Worm (Caenorhabditis elegans) whole organism, mixed stage, embryonic: Measurements from ENCODE around the gene F41B5.1.
"Not testable (repeated sequence)": the region's sequence is repeated elsewhere in the genome, so short reads cannot be mapped to it uniquely, and the experiment has no call there.

Source experiments
- M03D4.4 ChIP-seq: sonication (generic microtip); optimal IDR thresholded peaks from 2 replicates; lab custom pipeline; 2017; ENCODE audit warnings: mild to moderate bottlenecking, missing genetic modification characterization, missing compliant biosample characterization
- blmp-1 ChIP-seq: fragments of 150-350 bp; optimal IDR thresholded peaks from 2 replicates; lab custom pipeline; 2014; ENCODE audit warnings: missing biosample characterization, missing genetic modification characterization
- ceh-39 ChIP-seq: fragments of 150-350 bp; optimal IDR thresholded peaks from 2 replicates; lab custom pipeline; 2014; ENCODE audit warnings: missing biosample characterization, missing genetic modification characterization
- ceh-43 ChIP-seq: fragments of 200-800 bp; sonication (Bioruptor generic); optimal IDR thresholded peaks from 2 replicates; lab custom pipeline; 2018; ENCODE audit warnings: mild to moderate bottlenecking, missing genetic modification characterization, moderate library complexity, missing compliant biosample characterization
- ceh-83 ChIP-seq: fragments of 200-800 bp; sonication (Bioruptor generic); optimal IDR thresholded peaks from 2 replicates; lab custom pipeline; 2018; ENCODE audit warnings: mild to moderate bottlenecking, missing genetic modification characterization, missing compliant biosample characterization
- ces-1 ChIP-seq: fragments of 150-350 bp; optimal IDR thresholded peaks from 2 replicates; lab custom pipeline; 2014; ENCODE audit warnings: missing biosample characterization, missing genetic modification reagents, missing genetic modification characterization
- cnd-1 ChIP-seq: fragments of 200-800 bp; sonication (Bioruptor generic); optimal IDR thresholded peaks from 2 replicates; lab custom pipeline; 2018; ENCODE audit warnings: mild to moderate bottlenecking, missing genetic modification characterization, missing compliant biosample characterization
- drap-1 ChIP-seq: fragments of 200-800 bp; sonication (Bioruptor generic); optimal IDR thresholded peaks from 3 replicates; lab custom pipeline; 2018; ENCODE audit warnings: mild to moderate bottlenecking, missing genetic modification characterization, missing compliant biosample characterization
- elt-1 ChIP-seq: sonication (generic microtip); optimal IDR thresholded peaks from 2 replicates; lab custom pipeline; 2017; ENCODE audit warnings: missing genetic modification characterization, mild to moderate bottlenecking, missing compliant biosample characterization, antibody characterized with exemption, moderate library complexity, borderline replicate concordance; ENCODE audit not compliant: insufficient read depth
- elt-3 ChIP-seq: fragments of 150-350 bp; optimal IDR thresholded peaks from 2 replicates; lab custom pipeline; 2014; ENCODE audit warnings: missing biosample characterization, missing genetic modification characterization
- flh-1 ChIP-seq: fragments of 200-800 bp; sonication (Bioruptor generic); optimal IDR thresholded peaks from 2 replicates; lab custom pipeline; 2018; ENCODE audit warnings: mild to moderate bottlenecking, missing genetic modification characterization, moderate library complexity, missing compliant biosample characterization
- ham-2 ChIP-seq: fragments of 200-800 bp; sonication (Bioruptor generic); optimal IDR thresholded peaks from 2 replicates; lab custom pipeline; 2018; ENCODE audit warnings: mild to moderate bottlenecking, missing genetic modification characterization, missing compliant biosample characterization
- hlh-1 ChIP-seq: fragments of 150-350 bp; optimal IDR thresholded peaks from 2 replicates; lab custom pipeline; 2014; ENCODE audit warnings: missing biosample characterization, missing genetic modification reagents, missing genetic modification characterization
- lin-13 ChIP-seq: fragments of 150-350 bp; optimal IDR thresholded peaks from 2 replicates; lab custom pipeline; 2014; ENCODE audit warnings: missing biosample characterization, missing genetic modification characterization
- lin-32 ChIP-seq: fragments of 200-800 bp; sonication (Bioruptor generic); optimal IDR thresholded peaks from 2 replicates; lab custom pipeline; 2018; ENCODE audit warnings: mild to moderate bottlenecking, missing genetic modification characterization, missing compliant biosample characterization
- lsy-2 ChIP-seq: fragments of 150-350 bp; optimal IDR thresholded peaks from 2 replicates; lab custom pipeline; 2014; ENCODE audit warnings: missing biosample characterization, missing genetic modification characterization
- mab-5 ChIP-seq: fragments of 150-350 bp; optimal IDR thresholded peaks from 2 replicates; lab custom pipeline; 2014; ENCODE audit warnings: missing biosample characterization, missing genetic modification characterization
- mls-2 ChIP-seq: sonication (generic microtip); optimal IDR thresholded peaks from 2 replicates; lab custom pipeline; 2016; ENCODE audit warnings: mild to moderate bottlenecking, missing genetic modification characterization, moderate library complexity, missing compliant biosample characterization
- nhr-12 ChIP-seq: fragments of 150-350 bp; optimal IDR thresholded peaks from 2 replicates; lab custom pipeline; 2014; ENCODE audit warnings: missing biosample characterization, missing genetic modification characterization
- nhr-2 ChIP-seq: fragments of 150-350 bp; optimal IDR thresholded peaks from 2 replicates; lab custom pipeline; 2014; ENCODE audit warnings: missing biosample characterization, missing genetic modification characterization
- nhr-237 ChIP-seq: fragments of 150-350 bp; optimal IDR thresholded peaks from 2 replicates; lab custom pipeline; 2014; ENCODE audit warnings: missing biosample characterization, missing genetic modification characterization
- nhr-28 ChIP-seq: fragments of 150-350 bp; optimal IDR thresholded peaks from 2 replicates; lab custom pipeline; 2014; ENCODE audit warnings: missing biosample characterization, missing genetic modification characterization
- nhr-76 ChIP-seq: sonication (generic microtip); optimal IDR thresholded peaks from 2 replicates; lab custom pipeline; 2017; ENCODE audit warnings: missing biosample characterization, missing genetic modification characterization
- pha-4 ChIP-seq: fragments of 150-350 bp; optimal IDR thresholded peaks from 2 replicates; lab custom pipeline; 2018; ENCODE audit warnings: missing biosample characterization, missing genetic modification reagents, missing genetic modification characterization
- sem-2 ChIP-seq: fragments of 200-800 bp; sonication (Bioruptor generic); optimal IDR thresholded peaks from 2 replicates; lab custom pipeline; 2018; ENCODE audit warnings: mild to moderate bottlenecking, missing genetic modification characterization, missing compliant biosample characterization
- snpc-4 ChIP-seq: fragments of 150-350 bp; optimal IDR thresholded peaks from 2 replicates; lab custom pipeline; 2014; ENCODE audit warnings: missing biosample characterization, missing genetic modification characterization
- sptf-1 ChIP-seq: sonication (generic microtip); optimal IDR thresholded peaks from 2 replicates; lab custom pipeline; 2017; ENCODE audit warnings: mild to moderate bottlenecking, missing genetic modification characterization, moderate library complexity, missing compliant biosample characterization
- tbx-8 ChIP-seq: fragments of 200-800 bp; sonication (Bioruptor generic); optimal IDR thresholded peaks from 2 replicates; lab custom pipeline; 2018; ENCODE audit warnings: mild to moderate bottlenecking, missing genetic modification characterization, moderate library complexity, missing compliant biosample characterization
- unc-39 ChIP-seq: fragments of 150-350 bp; optimal IDR thresholded peaks from 2 replicates; lab custom pipeline; 2014; ENCODE audit warnings: missing biosample characterization, missing genetic modification characterization
- unc-62 ChIP-seq: fragments of 150-350 bp; optimal IDR thresholded peaks from 2 replicates; lab custom pipeline; 2014; ENCODE audit warnings: missing biosample characterization, missing genetic modification reagents, missing genetic modification characterization
- zip-8 ChIP-seq: fragments of 150-350 bp; optimal IDR thresholded peaks from 2 replicates; lab custom pipeline; 2014; ENCODE audit warnings: missing biosample characterization, missing genetic modification characterization
- ztf-11 ChIP-seq: fragments of 150-350 bp; optimal IDR thresholded peaks from 2 replicates; lab custom pipeline; 2014; ENCODE audit warnings: missing biosample characterization, missing genetic modification characterization

The F41B5.1 gene

DNA sequence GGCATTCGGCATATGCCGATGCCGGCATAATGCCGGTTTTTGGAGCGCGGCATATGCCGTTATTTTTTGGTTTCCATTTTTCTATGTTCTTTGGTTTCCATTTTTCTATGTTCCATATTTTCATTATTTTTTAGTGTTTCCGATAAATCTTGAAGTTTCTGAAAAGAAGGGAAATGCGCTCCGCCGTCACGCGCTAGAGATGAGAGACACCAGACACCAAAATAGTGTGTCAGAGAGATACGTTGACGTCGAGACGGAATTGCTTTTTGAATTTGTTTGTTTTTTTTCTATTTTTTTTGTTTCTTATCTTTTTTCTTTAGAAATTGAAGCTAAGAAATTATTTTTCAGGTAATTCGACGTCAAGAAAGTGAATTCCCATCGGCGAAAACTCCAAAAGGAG, at the start of gene F41B5.1:
Gene F41B5.1 (plus strand): TSS at position 343 of the 400 bp plus-strand sequence.
- not testable (repeated sequence) for TF ChIP-seq cnd-1; zip-8 (tag; lab: Kevin White, UChicago); sem-2 (GFP tag; lab: Kevin White, UChicago)
- TF ChIP-seq, all 35 proteins: peak for 0; not testable (repeated sequence) for 35

DNA sequence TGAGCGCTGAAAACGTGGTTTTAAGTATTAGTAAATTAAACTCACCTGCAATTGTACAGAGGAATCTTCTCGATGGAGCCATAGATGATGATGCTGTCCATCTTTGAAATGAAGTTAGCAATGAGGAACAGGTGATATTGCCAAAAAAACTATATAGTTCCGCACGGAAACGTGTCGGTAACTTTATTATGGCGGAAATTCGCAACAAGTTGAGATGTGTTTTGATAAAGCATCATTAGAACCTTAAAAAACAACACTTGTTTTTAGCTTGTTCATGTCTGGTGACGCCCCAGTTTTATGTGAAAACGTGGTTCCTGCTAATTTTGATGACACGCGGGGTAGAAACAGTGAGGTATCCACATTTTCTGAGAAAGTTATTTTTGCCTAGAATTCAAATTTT, 49.2 kb upstream of the F41B5.1 start, which contains the start of gene srt-40:
Gene srt-40 (minus strand): TSS at position 101 of the 400 bp plus-strand sequence.
- no peak for TF ChIP-seq sem-2 (GFP tag; lab: Kevin White, UChicago)
- TF ChIP-seq elt-1 (tag; lab: Kevin White, UChicago): no peak
- TF ChIP-seq unc-39 (tag; lab: Kevin White, UChicago): no peak
- no peak for TF ChIP-seq drap-1 (GFP tag; lab: Kevin White, UChicago)
- no peak for TF ChIP-seq ztf-11 (tag; lab: Kevin White, UChicago)
- no peak for TF ChIP-seq ceh-83
- TF ChIP-seq blmp-1 (tag; lab: Kevin White, UChicago): no peak
- TF ChIP-seq unc-62 (GFP tag; lab: Kevin White, UChicago): no peak
- no peak for TF ChIP-seq sptf-1 (tag; lab: Kevin White, UChicago)
- no peak for TF ChIP-seq ceh-39
- no peak for TF ChIP-seq nhr-237 (tag; lab: Kevin White, UChicago)

DNA sequence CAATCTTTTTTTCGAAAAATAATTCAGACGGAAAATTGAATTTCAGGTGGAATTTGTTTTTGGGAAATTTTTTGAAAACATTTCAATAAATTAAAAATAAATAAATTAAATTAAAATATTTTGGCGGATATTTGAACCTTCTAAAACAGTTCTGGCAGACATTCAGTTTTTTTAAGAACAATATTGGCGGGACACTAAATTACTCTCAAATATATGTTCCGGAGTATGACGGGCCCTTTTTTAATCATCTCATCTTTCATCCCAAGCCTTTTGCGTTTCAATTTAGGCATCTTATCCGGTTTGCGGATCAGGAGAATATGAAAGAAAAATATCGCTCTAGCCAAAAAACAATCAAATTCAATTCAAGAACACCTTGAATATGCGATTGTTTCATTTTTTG, 48.5 kb upstream of the F41B5.1 start, which contains the start of gene svh-11:
Gene svh-11 (plus strand): TSS at position 301 of the 400 bp plus-strand sequence.
- TF ChIP-seq hlh-1 (tag; lab: Kevin White, UChicago): no peak

DNA sequence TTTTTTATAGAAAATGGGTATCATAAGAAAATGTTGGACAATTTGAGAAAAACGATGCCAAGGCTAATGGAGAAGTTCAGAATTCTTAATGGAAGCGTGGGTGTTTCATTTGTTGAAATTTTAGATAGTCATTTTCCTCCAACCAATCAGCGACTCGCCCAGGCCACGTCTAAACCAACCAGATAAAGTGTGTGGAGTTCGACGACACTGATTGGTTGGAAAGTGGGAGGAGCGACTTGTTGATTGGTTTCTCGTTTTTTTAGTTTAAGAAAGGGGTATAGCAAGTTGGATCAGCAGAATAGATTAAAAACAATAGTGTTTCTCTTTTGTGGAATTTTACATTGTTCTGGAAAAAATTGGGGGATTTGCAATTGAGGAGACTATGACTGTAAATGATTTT, 47.8 kb upstream of the F41B5.1 start:
- TF ChIP-seq nhr-237 (tag; lab: Kevin White, UChicago): no peak
- no peak for TF ChIP-seq lin-13
- TF ChIP-seq flh-1 (GFP tag; lab: Kevin White, UChicago): no peak
- TF ChIP-seq ham-2 (GFP tag; lab: Kevin White, UChicago): no peak
- no peak for TF ChIP-seq snpc-4 (tag; lab: Kevin White, UChicago)
- TF ChIP-seq pha-4 (tag; lab: Kevin White, UChicago): no peak
- TF ChIP-seq tbx-8 (GFP tag; lab: Kevin White, UChicago): no peak
- no peak for TF ChIP-seq M03D4.4
- TF ChIP-seq mls-2: no peak
- no peak for TF ChIP-seq elt-3 (tag; lab: Kevin White, UChicago)
- no peak for TF ChIP-seq nhr-28 (tag; lab: Kevin White, UChicago)
- no peak for TF ChIP-seq lsy-2 (tag; lab: Kevin White, UChicago)
- no peak for TF ChIP-seq elt-1 (tag; lab: Kevin White, UChicago)
- no peak for TF ChIP-seq unc-39 (tag; lab: Kevin White, UChicago)

DNA sequence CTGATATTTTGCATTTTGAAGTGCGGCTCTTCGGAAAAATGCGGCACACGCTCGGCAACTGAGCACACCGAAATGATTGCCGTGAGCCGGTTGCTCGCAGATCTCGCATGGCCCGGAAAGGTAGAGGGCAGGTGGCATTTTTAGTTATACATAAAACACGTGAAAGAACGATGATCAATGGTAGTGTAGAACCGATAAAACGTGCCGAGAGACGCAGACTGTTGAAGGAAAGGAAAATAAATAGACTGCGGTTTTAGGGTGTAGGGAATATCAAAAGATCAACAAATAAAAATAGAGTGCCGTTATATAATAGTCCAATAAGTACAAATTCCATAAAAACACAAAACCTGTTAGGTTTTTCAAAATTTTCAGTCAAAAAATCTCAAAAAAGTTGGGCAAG, 43.4 kb upstream of the F41B5.1 start, which contains the start of gene nhr-133:
Gene nhr-133 (minus strand): TSS at position 183 of the 400 bp plus-strand sequence.
- TF ChIP-seq lsy-2 (tag; lab: Kevin White, UChicago) (no peak), ces-1 (no peak), unc-62 (GFP tag; lab: Kevin White, UChicago) (no peak)

DNA sequence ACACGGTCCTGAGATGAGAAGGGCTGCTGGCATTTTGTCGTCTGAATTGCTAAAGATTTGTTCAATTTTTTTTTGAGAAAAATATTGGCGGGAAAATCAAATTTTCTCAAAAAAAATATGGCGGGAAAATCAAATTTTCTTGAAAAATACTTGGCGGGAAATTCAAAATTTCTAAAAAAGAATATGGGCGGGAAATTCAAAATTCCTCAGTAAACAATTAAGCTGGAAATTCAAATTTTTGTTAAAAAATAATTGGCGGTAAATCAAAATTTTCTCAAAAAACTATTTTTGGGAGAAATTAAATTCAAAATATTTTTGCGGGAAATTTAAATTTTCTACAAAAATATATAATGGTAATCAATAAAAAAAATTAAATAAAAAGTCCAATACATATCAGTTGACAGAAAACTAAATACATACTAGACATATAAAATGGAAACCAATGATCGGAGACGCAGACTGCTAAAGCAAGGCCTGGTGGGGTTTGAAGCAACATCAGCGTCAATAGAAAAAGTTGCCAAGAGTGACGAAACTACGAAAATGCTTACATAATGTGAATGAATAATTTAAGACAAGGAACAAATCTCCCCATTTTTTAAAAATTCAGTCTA, 40.8 kb upstream of the F41B5.1 start, which contains the start of gene nhr-184:
Gene nhr-184 (minus strand): TSS at position 51 of the 611 bp plus-strand sequence.
- TF ChIP-seq mls-2 (no peak), tbx-8 (GFP tag; lab: Kevin White, UChicago) (no peak), ceh-83 (no peak), lin-32 (no peak), flh-1 (GFP tag; lab: Kevin White, UChicago) (no peak), unc-39 (tag; lab: Kevin White, UChicago) (no peak), pha-4 (tag; lab: Kevin White, UChicago) (peak; percentile 6)
- TF ChIP-seq, all 35 proteins: peak for 1

DNA sequence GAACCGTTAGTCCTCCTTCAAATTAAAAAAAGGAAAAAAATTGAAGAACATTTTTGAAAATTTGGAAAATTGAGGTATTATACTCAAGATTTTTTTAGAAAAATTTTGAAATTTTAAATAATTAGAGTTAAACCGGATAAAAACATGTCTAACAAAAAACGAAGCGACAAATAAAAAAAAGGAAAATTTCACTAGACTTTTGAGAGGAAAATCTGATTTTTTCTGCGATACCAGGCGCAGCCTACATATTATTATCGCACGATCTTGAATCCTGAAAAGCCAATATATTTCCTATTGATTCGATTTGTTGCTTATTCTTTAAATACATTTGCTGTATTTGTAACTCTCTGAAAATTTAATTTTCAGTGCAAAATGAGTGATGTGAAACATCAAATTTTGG, 40.0 kb upstream of the F41B5.1 start, which contains the start of gene nstp-8:
Gene nstp-8 (plus strand): TSS at position 301 of the 400 bp plus-strand sequence.
- no peak for TF ChIP-seq ceh-43
- no peak for TF ChIP-seq nhr-76 (tag; lab: Kevin White, UChicago)
- no peak for TF ChIP-seq mab-5 (tag; lab: Kevin White, UChicago)
- TF ChIP-seq nhr-12 (tag; lab: Kevin White, UChicago): no peak
- no peak for TF ChIP-seq zip-8 (tag; lab: Kevin White, UChicago)
- no peak for TF ChIP-seq ham-2 (GFP tag; lab: Kevin White, UChicago)
- TF ChIP-seq nhr-2 (tag; lab: Kevin White, UChicago): no peak
- TF ChIP-seq blmp-1 (tag; lab: Kevin White, UChicago): no peak
- no peak for TF ChIP-seq pha-4 (tag; lab: Kevin White, UChicago)
- no peak for TF ChIP-seq M03D4.4
- TF ChIP-seq mls-2: no peak
- TF ChIP-seq snpc-4 (tag; lab: Kevin White, UChicago): no peak
- TF ChIP-seq, all 35 proteins: peak for 0
